Worm (Caenorhabditis elegans) whole organism, L4 larva: ENCODE data around the gene F10C2.4.

Source experiments
- F26F4.8 ChIP-seq: fragments of 200-800 bp; sonication (Bioruptor generic); conservative IDR thresholded peaks from 2 replicates; pipeline ENCODE4 v1.3.6; 2022; ENCODE audit warnings: missing genetic modification characterization, missing compliant biosample characterization
- ceh-62 ChIP-seq: sonication (generic microtip); optimal IDR thresholded peaks from 2 replicates; lab custom pipeline; 2017; ENCODE audit warnings: missing biosample characterization, missing genetic modification characterization
- daf-12 ChIP-seq: fragments of 150-350 bp; optimal IDR thresholded peaks from 2 replicates; lab custom pipeline; 2014; ENCODE audit warnings: missing biosample characterization, missing genetic modification reagents, missing genetic modification characterization
- mdl-1 ChIP-seq, 2 experiments: fragments of 150-350 bp in 1 of 2; sonication (generic microtip) in 1 of 2; optimal IDR thresholded peaks; 2 replicates each; lab custom pipeline; 2014 to 2017; ENCODE audit warnings: missing biosample characterization in 2 of 2, missing genetic modification characterization in 2 of 2
- nhr-10 ChIP-seq: fragments of 150-350 bp; optimal IDR thresholded peaks from 2 replicates; lab custom pipeline; 2014; ENCODE audit warnings: missing biosample characterization, missing genetic modification characterization
- nhr-11 ChIP-seq: fragments of 150-350 bp; optimal IDR thresholded peaks from 2 replicates; lab custom pipeline; 2014; ENCODE audit warnings: missing biosample characterization, missing genetic modification characterization
- pha-4 ChIP-seq, 2 experiments: fragments of 150-350 bp in 1 of 2; fragments of 200-800 bp in 1 of 2; sonication (Bioruptor generic) in 1 of 2; IDR thresholded peaks in 1 of 2; optimal IDR thresholded peaks in 1 of 2; 2 replicates each; pipeline versions ENCODE4 v1.3.6 to Lab custom; 2014 to 2022; ENCODE audit warnings: missing genetic modification characterization in 2 of 2, missing genetic modification reagents in 2 of 2, missing biosample characterization in 1 of 2, missing compliant biosample characterization in 1 of 2
- saeg-2 ChIP-seq: fragments of 200-800 bp; sonication (Bioruptor generic); IDR thresholded peaks from 2 replicates; pipeline ENCODE4 v1.3.6; 2022; ENCODE audit warnings: missing genetic modification reagents, missing genetic modification characterization, missing compliant biosample characterization
- unc-39 ChIP-seq: sonication (generic microtip); optimal IDR thresholded peaks from 2 replicates; lab custom pipeline; 2017; ENCODE audit warnings: missing biosample characterization, missing genetic modification characterization
- unc-62 ChIP-seq, 3 experiments: fragments of 150-350 bp in 1 of 3; sonication (generic microtip); optimal IDR thresholded peaks in 2 of 3; peaks in 1 of 3; 1 replicate in 1 of 3; 2 replicates in 2 of 3; lab custom pipeline; 2014 to 2017; ENCODE audit warnings: missing biosample characterization in 3 of 3, missing genetic modification characterization in 3 of 3, missing genetic modification reagents in 3 of 3, missing genotype in 1 of 3

DNA sequence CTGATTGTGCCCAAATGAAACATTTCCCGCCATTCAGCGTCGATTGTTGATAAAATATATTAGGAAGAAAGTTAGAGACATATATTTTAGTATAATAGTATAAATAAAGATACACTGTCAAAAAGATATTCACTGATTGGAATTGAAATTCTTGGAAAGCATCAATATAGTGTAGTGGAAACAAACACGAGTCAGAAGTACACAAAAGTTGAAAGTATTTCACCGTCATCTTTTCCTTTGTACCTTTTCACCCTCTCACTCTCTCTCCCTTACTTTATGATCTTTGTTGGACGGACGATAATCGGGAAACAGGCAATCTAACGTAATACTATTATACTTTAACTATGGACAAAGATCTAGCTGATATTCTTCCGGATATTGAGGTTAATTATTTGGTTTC, 52.7 kb downstream of the F10C2.4 start, which contains the start of gene nhr-208:
- TF ChIP-seq pha-4 (GFP tag; IDR thresholded peaks at IDR 0.05; lab: Robert Waterston, UW) (no peak), pha-4 (tag; optimal IDR thresholded peaks at IDR 0.05; lab: Kevin White, UChicago) (no peak), daf-12 (tag; lab: Kevin White, UChicago) (no peak), ceh-62 (tag; lab: Kevin White, UChicago) (no peak), unc-62 (GFP tag; optimal IDR thresholded peaks at IDR 0.05 in 1 of 2; lab: Kevin White, UChicago) (no peak), unc-62 (tag; optimal IDR thresholded peaks at IDR 0.05; lab: Kevin White, UChicago) (no peak), saeg-2 (GFP tag; lab: Robert Waterston, UW) (no peak), unc-39 (tag; lab: Kevin White, UChicago) (no peak), F26F4.8 (GFP tag; lab: Robert Waterston, UW) (no peak), mdl-1 (tag; optimal IDR thresholded peaks at IDR 0.05; lab: Kevin White, UChicago) (no peak), nhr-10 (no peak), nhr-11 (tag; lab: Kevin White, UChicago) (no peak)
